Worm (Caenorhabditis elegans): ENCODE data around the gene metl-18.
A peak's percentile ranks its signal among the peaks of the same experiment; 100 is the strongest.

The metl-18 gene

ce11 chrIII:3390144-3390543 is 35.4 kb upstream of the metl-18 start:
- TF ChIP-seq nhr-237 (tag; optimal IDR thresholded peaks at IDR 0.05) = no peak
- TF ChIP-seq sea-2 (GFP tag; optimal IDR thresholded peaks at IDR 0.05) = no peak
- no peak for TF ChIP-seq pha-4 (tag; optimal IDR thresholded peaks at IDR 0.05)

- no peak for TF ChIP-seq mdl-1 (tag; optimal IDR thresholded peaks at IDR 0.05)
Measured at ce11 chrIII:3393687-3394086, 31.9 kb upstream of the metl-18 start, which contains the start of gene mlc-4. Gene mlc-4 (minus strand): TSS chrIII:3393787.

- TF ChIP-seq egl-5 (tag; optimal IDR thresholded peaks at IDR 0.05) (no peak), ama-1 (optimal IDR thresholded peaks at IDR 0.05) (peak; percentile 6), ceh-28 (tag; optimal IDR thresholded peaks at IDR 0.05) (peak; percentile 63), nhr-23 (tag; optimal IDR thresholded peaks at IDR 0.05) (peak; percentile 31), eor-1 (tag; optimal IDR thresholded peaks at IDR 0.05) (no peak), ztf-4 (tag; optimal IDR thresholded peaks at IDR 0.05) (no peak), elt-2 (tag; optimal IDR thresholded peaks at IDR 0.05) (no peak)
Measured at ce11 chrIII:3395112-3395511, 30.4 kb upstream of the metl-18 start.

ce11 chrIII:3395874-3396467 is 29.6 kb upstream of the metl-18 start, which contains the start of gene cri-3:
Gene cri-3 (plus strand): TSS chrIII:3396355.
- TF ChIP-seq nhr-77 (tag; optimal IDR thresholded peaks at IDR 0.05) = no peak
- no peak for TF ChIP-seq eor-1 (tag; optimal IDR thresholded peaks at IDR 0.05)
- no peak for TF ChIP-seq ztf-11 (tag; optimal IDR thresholded peaks at IDR 0.05)
- no peak for TF ChIP-seq R02D3.7 (tag; optimal IDR thresholded peaks at IDR 0.05)
- no peak for TF ChIP-seq egl-5 (tag; optimal IDR thresholded peaks at IDR 0.05)
- no peak for TF ChIP-seq zag-1 (tag; optimal IDR thresholded peaks at IDR 0.05)
- no peak for TF ChIP-seq egl-27 (tag; optimal IDR thresholded peaks at IDR 0.05)
- peak; percentile 30 for TF ChIP-seq ceh-28 (tag; optimal IDR thresholded peaks at IDR 0.05)
- TF ChIP-seq aly-2 (tag; optimal IDR thresholded peaks at IDR 0.05) = no peak
- no peak for TF ChIP-seq ceh-82 (tag; optimal IDR thresholded peaks at IDR 0.05)
- peak; percentile 63 for TF ChIP-seq hmg-11 (tag; optimal IDR thresholded peaks at IDR 0.05)
- TF ChIP-seq pha-4 (tag; optimal IDR thresholded peaks at IDR 0.05) = peak; percentile 22
- no peak for TF ChIP-seq nhr-12 (tag; optimal IDR thresholded peaks at IDR 0.05)
- TF ChIP-seq lin-39 (tag; optimal IDR thresholded peaks at IDR 0.05) = peak; percentile 31
- no peak for TF ChIP-seq ZK546.5 (tag; optimal IDR thresholded peaks at IDR 0.05)
- TF ChIP-seq lin-15B (tag; optimal IDR thresholded peaks at IDR 0.05) = peak; percentile 29
- no peak for TF ChIP-seq fos-1 (tag; optimal IDR thresholded peaks at IDR 0.05)
- TF ChIP-seq sea-2 (GFP tag; optimal IDR thresholded peaks at IDR 0.05) = no peak
- no peak for TF ChIP-seq mml-1 (tag; optimal IDR thresholded peaks at IDR 0.05)
- no peak for TF ChIP-seq nhr-76 (tag; optimal IDR thresholded peaks at IDR 0.05)
- no peak for TF ChIP-seq ztf-4 (tag; optimal IDR thresholded peaks at IDR 0.05)
- peak; percentile 52 for TF ChIP-seq nfya-1 (tag; optimal IDR thresholded peaks at IDR 0.05; ENCODE audit: insufficient read depth)
- no peak for TF ChIP-seq nhr-237 (tag; optimal IDR thresholded peaks at IDR 0.05)
- no peak for TF ChIP-seq nhr-67 (tag; optimal IDR thresholded peaks at IDR 0.05)
- no peak for TF ChIP-seq unc-39 (tag; optimal IDR thresholded peaks at IDR 0.05)

- TF ChIP-seq tbx-2 (tag; optimal IDR thresholded peaks at IDR 0.05) (no peak), unc-62 (GFP tag; optimal IDR thresholded peaks at IDR 0.05) (no peak), snpc-4 (tag; optimal IDR thresholded peaks at IDR 0.05) (no peak), ama-1 (optimal IDR thresholded peaks at IDR 0.05) (peak; percentile 21), lin-15B (tag; optimal IDR thresholded peaks at IDR 0.05) (no peak), ztf-11 (tag; optimal IDR thresholded peaks at IDR 0.05) (no peak)
Measured at ce11 chrIII:3397678-3398077, 27.9 kb upstream of the metl-18 start, which contains the start of gene clpf-1. Gene clpf-1 (plus strand): TSS chrIII:3397743.

- TF ChIP-seq zag-1 (tag; optimal IDR thresholded peaks at IDR 0.05) = no peak
- TF ChIP-seq R02D3.7 (tag; optimal IDR thresholded peaks at IDR 0.05) = no peak
- no peak for TF ChIP-seq jun-1 (tag; optimal IDR thresholded peaks at IDR 0.05)
- TF ChIP-seq ceh-9 (tag; optimal IDR thresholded peaks at IDR 0.05) = no peak
- TF ChIP-seq ceh-16 (tag; optimal IDR thresholded peaks at IDR 0.05) = no peak
- TF ChIP-seq eor-1 (tag; optimal IDR thresholded peaks at IDR 0.05) = no peak
- no peak for TF ChIP-seq lin-39 (tag; optimal IDR thresholded peaks at IDR 0.05)
- TF ChIP-seq egl-27 (tag; optimal IDR thresholded peaks at IDR 0.05) = no peak
- TF ChIP-seq ceh-28 (tag; optimal IDR thresholded peaks at IDR 0.05) = no peak
Measured at ce11 chrIII:3398485-3398884, 27.1 kb upstream of the metl-18 start.

Measured in whole organism, L3 larva.